Worm (Caenorhabditis elegans) whole organism, L3 larva: ENCODE data around the gene ZK867.2.

Experiments
- elt-3 ChIP-seq, 3 experiments: fragments of 150-350 bp in 1 of 3; sonication (generic microtip) in 2 of 3; optimal IDR thresholded peaks; 2 replicates in 2 of 3; 4 replicates in 1 of 3; lab custom pipeline; 2014 to 2017; ENCODE audit warnings: missing biosample characterization in 3 of 3, missing genetic modification characterization in 3 of 3
- fos-1 ChIP-seq: fragments of 150-350 bp; optimal IDR thresholded peaks from 2 replicates; lab custom pipeline; 2014; ENCODE audit warnings: missing biosample characterization, missing genetic modification characterization
- nhr-12 ChIP-seq: fragments of 150-350 bp; optimal IDR thresholded peaks from 2 replicates; lab custom pipeline; 2014; ENCODE audit warnings: missing biosample characterization, missing genetic modification characterization
- nhr-76 ChIP-seq: fragments of 150-350 bp; sonication (generic microtip); optimal IDR thresholded peaks from 5 replicates; lab custom pipeline; 2014; ENCODE audit warnings: missing biosample characterization, missing genetic modification characterization
- pqm-1 ChIP-seq: fragments of 150-350 bp; optimal IDR thresholded peaks from 2 replicates; lab custom pipeline; 2017; ENCODE audit warnings: missing biosample characterization, missing genetic modification characterization, inconsistent platforms

DNA sequence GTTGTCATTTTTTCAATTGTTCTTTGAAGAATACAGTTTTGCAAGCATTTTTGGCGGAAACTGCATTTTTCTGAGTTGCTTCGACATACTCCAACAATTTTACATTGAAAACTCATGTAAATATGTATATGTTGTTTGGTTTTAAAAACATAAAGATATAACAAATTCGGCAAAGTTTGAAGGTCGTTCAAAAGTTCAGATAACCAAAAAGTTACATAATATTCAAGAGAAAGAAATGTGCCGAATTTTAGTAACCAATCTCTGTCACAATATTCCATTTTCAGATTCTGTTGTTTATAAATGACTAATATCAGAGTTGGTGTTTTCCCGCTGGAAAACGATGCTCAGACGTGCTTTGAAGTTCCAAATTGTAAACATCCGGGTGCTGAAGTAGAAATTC lies at the start of gene ZK867.2:
- TF ChIP-seq fos-1 (tag; lab: Kevin White, UChicago), result no peak
- no peak for TF ChIP-seq elt-3 (tag; optimal IDR thresholded peaks at IDR 0.05; lab: Kevin White, UChicago)
- TF ChIP-seq nhr-12 (tag; lab: Kevin White, UChicago), result no peak
- TF ChIP-seq nhr-76, result no peak
- TF ChIP-seq pqm-1, result no peak
